Fruit fly (Drosophila melanogaster): ENCODE results near the gene MAGE.

Gene MAGE

DNA sequence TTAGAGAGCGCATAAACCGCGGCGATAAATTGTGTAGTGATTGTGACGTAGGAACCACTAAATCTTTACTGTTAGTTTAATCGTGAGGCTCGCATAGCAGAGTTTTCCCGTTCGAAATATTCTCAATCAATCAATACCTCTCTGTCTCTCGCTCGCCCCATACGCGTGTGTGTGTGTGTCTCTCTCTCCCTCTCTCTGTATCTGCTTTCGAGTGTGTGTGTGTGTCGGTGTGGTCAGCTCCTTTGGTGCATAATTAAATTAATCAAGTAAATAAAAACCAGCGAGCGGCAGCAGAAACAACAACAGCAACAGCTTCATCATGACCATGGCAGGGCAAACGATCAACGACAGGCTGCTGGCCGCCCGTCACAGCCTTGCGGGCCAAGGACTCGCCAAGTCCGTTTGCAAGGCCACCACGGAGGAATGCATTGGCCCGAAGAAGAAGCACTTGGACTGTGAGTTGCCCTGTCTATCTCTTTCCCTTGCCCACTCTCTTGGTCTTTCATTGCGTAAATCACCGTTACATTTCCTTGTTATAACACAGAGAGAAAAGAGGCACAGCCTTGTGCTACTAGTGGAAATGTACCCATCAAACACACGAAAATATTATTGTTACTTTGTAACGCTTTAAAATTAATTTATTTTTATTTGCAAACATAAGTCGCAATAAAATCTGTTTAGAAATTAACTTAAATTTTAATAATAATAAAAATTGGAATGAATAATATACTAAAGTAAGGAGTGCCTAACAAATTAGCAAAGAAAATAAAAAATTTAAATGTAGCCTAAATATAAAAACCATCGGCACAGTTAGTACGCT, 32.3 kb upstream of the MAGE start:
- TF ChIP-seq CG4496 (GFP tag; IDR thresholded peaks at IDR 0.05) (no peak), CG9948 (tag; optimal IDR thresholded peaks at IDR 0.05) (peak; percentile 28), CG17806 (tag; optimal IDR thresholded peaks at IDR 0.05) (peak; percentile 47), CG34367 (tag; optimal IDR thresholded peaks at IDR 0.05) (peak; percentile 6), D1 (tag; optimal IDR thresholded peaks at IDR 0.05) (no peak), CG14655 (GFP tag; optimal IDR thresholded peaks at IDR 0.05) (no peak), CG12605 (GFP tag; IDR thresholded peaks at IDR 0.05) (no peak), rn (GFP tag; IDR thresholded peaks at IDR 0.05) (no peak), CG8301 (tag; optimal IDR thresholded peaks at IDR 0.05) (peak; percentile 21), CG8159 (tag; optimal IDR thresholded peaks at IDR 0.05) (peak; percentile 40), fd96Ca (GFP tag; IDR thresholded peaks at IDR 0.05) (no peak), Ets98B (GFP tag; IDR thresholded peaks at IDR 0.05) (0 out of 2 replicates have a peak, but pooled peaks have one; percentile 5), Pif1A (GFP tag; optimal IDR thresholded peaks at IDR 0.05) (no peak), CG32121 (GFP tag; IDR thresholded peaks at IDR 0.05) (0 out of 2 replicates have a peak, but pooled peaks have one; percentile 24), CG15710 (tag; optimal IDR thresholded peaks at IDR 0.05) (no peak), Pif1B (GFP tag; optimal IDR thresholded peaks at IDR 0.05) (no peak), gl (tag; optimal IDR thresholded peaks at IDR 0.05) (no peak), CG10348 (GFP tag; IDR thresholded peaks at IDR 0.05) (no peak), Snoo (tag; optimal IDR thresholded peaks at IDR 0.05) (no peak), CG13204 (GFP tag; optimal IDR thresholded peaks at IDR 0.05) (no peak), EcR (GFP tag; optimal IDR thresholded peaks at IDR 0.05) (peak; percentile 92)

DNA sequence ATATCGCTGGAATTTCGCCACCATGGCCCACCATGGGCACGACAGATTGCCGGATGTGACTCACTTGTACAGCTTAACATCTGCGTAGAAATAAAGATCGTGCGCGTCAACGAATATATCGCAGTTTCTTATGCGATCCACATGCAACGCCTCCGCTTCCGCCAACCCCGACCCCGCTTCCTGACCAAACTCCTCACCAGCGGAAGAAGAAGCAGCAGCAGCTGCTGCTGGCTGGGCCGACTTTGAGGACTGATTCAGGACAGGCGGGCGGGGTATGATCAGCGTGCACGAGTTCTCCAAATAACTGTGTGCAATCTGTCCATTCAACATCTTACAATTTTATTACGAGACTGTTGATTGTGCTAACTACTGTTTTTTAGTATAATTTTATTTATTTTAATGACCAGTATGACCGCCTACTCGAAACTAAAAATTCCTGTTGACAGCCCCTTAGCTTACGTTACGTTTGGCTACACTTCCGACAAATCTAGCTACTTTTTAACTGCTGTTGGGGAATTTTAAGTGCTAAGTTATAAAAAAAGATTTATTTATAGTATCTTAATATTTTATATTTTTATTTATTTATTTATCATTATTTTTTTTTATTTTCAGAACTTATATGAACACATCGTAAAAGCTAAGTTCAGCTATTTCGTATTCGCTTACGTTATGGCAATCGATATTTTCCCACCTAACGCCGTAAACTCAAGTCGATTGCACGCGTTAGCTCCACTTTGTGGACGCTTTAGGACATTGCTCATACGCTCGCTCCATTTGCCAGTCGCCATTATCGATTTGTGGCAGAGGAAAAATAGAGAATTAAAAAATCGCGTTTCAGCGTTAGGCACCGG, 31.5 kb upstream of the MAGE start, which contains the start of the genes CG10055 and lap:
TSS of gene CG10055 (minus strand) at position 432 of the 851 bp plus-strand sequence.
TSS of gene lap (plus strand) at position 753 of the 851 bp plus-strand sequence.
- TF ChIP-seq Pif1A (GFP tag; optimal IDR thresholded peaks at IDR 0.05) (no peak), CG34367 (tag; optimal IDR thresholded peaks at IDR 0.05) (no peak), Ets98B (GFP tag; IDR thresholded peaks at IDR 0.05) (0 out of 2 replicates have a peak, but pooled peaks have one; percentile 9), fd96Ca (GFP tag; IDR thresholded peaks at IDR 0.05) (no peak), CG8301 (tag; optimal IDR thresholded peaks at IDR 0.05) (no peak), CG14655 (GFP tag; optimal IDR thresholded peaks at IDR 0.05) (no peak)

DNA sequence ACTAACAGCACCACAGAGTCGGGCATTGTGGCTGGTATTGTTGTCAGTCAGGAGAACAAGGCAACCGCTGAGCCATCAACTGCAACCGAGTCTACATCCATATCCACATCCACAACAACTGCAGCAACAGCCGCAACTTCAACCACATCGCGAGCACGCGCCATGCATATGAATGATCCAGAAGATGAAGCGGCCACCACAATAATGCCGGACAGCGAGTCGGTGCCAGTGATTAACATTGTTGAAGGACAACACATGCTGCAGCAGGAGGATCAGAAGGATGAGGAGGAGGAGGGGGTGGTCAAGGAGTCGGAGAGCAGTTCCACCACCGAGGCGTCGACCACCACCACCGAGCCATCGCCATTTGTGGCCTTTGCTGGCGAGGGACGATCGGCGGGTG, 19.8 kb upstream of the MAGE start:
- peak; percentile 33 for TF ChIP-seq CG13204 (GFP tag; optimal IDR thresholded peaks at IDR 0.05)
- TF ChIP-seq CG4496 (GFP tag; IDR thresholded peaks at IDR 0.05), result peak; percentile 43; the same call in 1 of the 3 replicates
- TF ChIP-seq EcR (GFP tag; optimal IDR thresholded peaks at IDR 0.05), result peak; percentile 84
- TF ChIP-seq CG14655 (GFP tag; optimal IDR thresholded peaks at IDR 0.05), result no peak

DNA sequence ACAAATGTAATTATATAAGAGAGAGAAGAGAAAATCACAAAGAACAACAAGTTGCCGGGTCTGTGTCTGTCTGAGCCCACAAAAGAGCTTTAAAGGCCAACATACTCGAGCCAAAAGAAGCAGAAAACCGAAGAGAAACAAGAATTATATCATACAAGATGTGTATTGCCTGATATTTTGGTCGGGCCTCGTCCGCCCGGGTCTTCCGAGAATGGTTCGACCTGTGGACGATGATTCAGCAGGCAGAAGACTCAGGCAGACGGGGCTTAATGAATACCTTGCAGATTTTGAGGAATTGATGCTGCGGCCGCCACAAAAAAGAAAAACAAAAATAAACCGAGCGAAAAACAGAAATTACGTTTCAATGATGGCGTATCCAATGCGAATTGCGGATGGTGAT, 18.0 kb upstream of the MAGE start:
- peak; percentile 75 for TF ChIP-seq EcR (GFP tag; optimal IDR thresholded peaks at IDR 0.05)
- no peak for TF ChIP-seq CG10348 (GFP tag; IDR thresholded peaks at IDR 0.05)
- TF ChIP-seq CG17806 (tag; optimal IDR thresholded peaks at IDR 0.05), result no peak
- TF ChIP-seq CG8301 (tag; optimal IDR thresholded peaks at IDR 0.05), result no peak
- TF ChIP-seq CG4496 (GFP tag; IDR thresholded peaks at IDR 0.05), result 0 out of 3 replicates have a peak, but pooled peaks have one; percentile 22

- peak; percentile 80 for TF ChIP-seq CG34367 (tag; optimal IDR thresholded peaks at IDR 0.05)
- peak; percentile 85 for TF ChIP-seq CG9948 (tag; optimal IDR thresholded peaks at IDR 0.05)
- no peak for TF ChIP-seq Ets98B (GFP tag; IDR thresholded peaks at IDR 0.05)
- peak; percentile 56 for TF ChIP-seq CG8301 (tag; optimal IDR thresholded peaks at IDR 0.05)
- peak; percentile 92 for TF ChIP-seq EcR (GFP tag; optimal IDR thresholded peaks at IDR 0.05)
- peak; percentile 55; the same call in 1 of the 3 replicates for TF ChIP-seq CG4496 (GFP tag; IDR thresholded peaks at IDR 0.05)
- peak; percentile 85 for TF ChIP-seq CG17806 (tag; optimal IDR thresholded peaks at IDR 0.05)
- TF ChIP-seq CG8159 (tag; optimal IDR thresholded peaks at IDR 0.05), result peak; percentile 86
- TF ChIP-seq fd96Ca (GFP tag; IDR thresholded peaks at IDR 0.05), result no peak
- TF ChIP-seq gl (tag; optimal IDR thresholded peaks at IDR 0.05), result peak; percentile 48
- TF ChIP-seq CG32121 (GFP tag; IDR thresholded peaks at IDR 0.05), result no peak
- peak; percentile 42 for TF ChIP-seq CG13204 (GFP tag; optimal IDR thresholded peaks at IDR 0.05)
- peak; percentile 75 for TF ChIP-seq Pif1A (GFP tag; optimal IDR thresholded peaks at IDR 0.05)
- TF ChIP-seq CG15710 (tag; optimal IDR thresholded peaks at IDR 0.05), result peak; percentile 91
- TF ChIP-seq Snoo (tag; optimal IDR thresholded peaks at IDR 0.05), result peak; percentile 26
- TF ChIP-seq CG14655 (GFP tag; optimal IDR thresholded peaks at IDR 0.05), result peak; percentile 75
- TF ChIP-seq CG12605 (GFP tag; IDR thresholded peaks at IDR 0.05), result no peak
- TF ChIP-seq CG10348 (GFP tag; IDR thresholded peaks at IDR 0.05), result no peak
- TF ChIP-seq D1 (tag; optimal IDR thresholded peaks at IDR 0.05), result peak; percentile 79
- no peak for TF ChIP-seq rn (GFP tag; IDR thresholded peaks at IDR 0.05)
- TF ChIP-seq Pif1B (GFP tag; optimal IDR thresholded peaks at IDR 0.05), result peak; percentile 62
Measured at dm6 chr3R:7171384-7172099, 16.6 kb upstream of the MAGE start.
